Worm (Caenorhabditis elegans): ENCODE results near the gene swd-2.2.
A peak's percentile ranks its signal among the peaks of the same experiment; 100 is the strongest.

- TF ChIP-seq snpc-4 (tag; optimal IDR thresholded peaks at IDR 0.05), result peak; percentile 38
- TF ChIP-seq ZK546.5 (tag; optimal IDR thresholded peaks at IDR 0.05), result no peak
Observed at ce11 chrIV:7785506-7786065, 11.4 kb downstream of the swd-2.2 start, which contains the start of gene tag-322.

Data from whole organism, L3 larva.